Worm (Caenorhabditis elegans) whole organism, mixed stage, embryonic: ENCODE data around the gene ntl-3.
A peak's percentile ranks its signal among the peaks of the same experiment; 100 is the strongest.

Experiments
- M03D4.4 ChIP-seq: sonication (generic microtip); optimal IDR thresholded peaks from 2 replicates; lab custom pipeline; 2017; ENCODE audit warnings: mild to moderate bottlenecking, missing genetic modification characterization, missing compliant biosample characterization
- bed-3 ChIP-seq: fragments of 200-800 bp; sonication (Bioruptor generic); optimal IDR thresholded peaks from 3 replicates; lab custom pipeline; 2018; ENCODE audit warnings: mild to moderate bottlenecking, missing genetic modification characterization, moderate library complexity, missing compliant biosample characterization
- blmp-1 ChIP-seq: fragments of 150-350 bp; optimal IDR thresholded peaks from 2 replicates; lab custom pipeline; 2014; ENCODE audit warnings: missing biosample characterization, missing genetic modification characterization
- ceh-39 ChIP-seq: fragments of 150-350 bp; optimal IDR thresholded peaks from 2 replicates; lab custom pipeline; 2014; ENCODE audit warnings: missing biosample characterization, missing genetic modification characterization
- ceh-43 ChIP-seq: fragments of 200-800 bp; sonication (Bioruptor generic); optimal IDR thresholded peaks from 2 replicates; lab custom pipeline; 2018; ENCODE audit warnings: mild to moderate bottlenecking, missing genetic modification characterization, moderate library complexity, missing compliant biosample characterization
- ceh-83 ChIP-seq: fragments of 200-800 bp; sonication (Bioruptor generic); optimal IDR thresholded peaks from 2 replicates; lab custom pipeline; 2018; ENCODE audit warnings: mild to moderate bottlenecking, missing genetic modification characterization, missing compliant biosample characterization
- ces-1 ChIP-seq: fragments of 150-350 bp; optimal IDR thresholded peaks from 2 replicates; lab custom pipeline; 2014; ENCODE audit warnings: missing biosample characterization, missing genetic modification reagents, missing genetic modification characterization
- cnd-1 ChIP-seq: fragments of 200-800 bp; sonication (Bioruptor generic); optimal IDR thresholded peaks from 2 replicates; lab custom pipeline; 2018; ENCODE audit warnings: mild to moderate bottlenecking, missing genetic modification characterization, missing compliant biosample characterization
- drap-1 ChIP-seq: fragments of 200-800 bp; sonication (Bioruptor generic); optimal IDR thresholded peaks from 3 replicates; lab custom pipeline; 2018; ENCODE audit warnings: mild to moderate bottlenecking, missing genetic modification characterization, missing compliant biosample characterization
- elt-1 ChIP-seq: sonication (generic microtip); optimal IDR thresholded peaks from 2 replicates; lab custom pipeline; 2017; ENCODE audit warnings: missing genetic modification characterization, mild to moderate bottlenecking, missing compliant biosample characterization, antibody characterized with exemption, moderate library complexity, borderline replicate concordance; ENCODE audit not compliant: insufficient read depth
- elt-3 ChIP-seq: fragments of 150-350 bp; optimal IDR thresholded peaks from 2 replicates; lab custom pipeline; 2014; ENCODE audit warnings: missing biosample characterization, missing genetic modification characterization
- flh-1 ChIP-seq: fragments of 200-800 bp; sonication (Bioruptor generic); optimal IDR thresholded peaks from 2 replicates; lab custom pipeline; 2018; ENCODE audit warnings: mild to moderate bottlenecking, missing genetic modification characterization, moderate library complexity, missing compliant biosample characterization
- hlh-1 ChIP-seq: fragments of 150-350 bp; optimal IDR thresholded peaks from 2 replicates; lab custom pipeline; 2014; ENCODE audit warnings: missing biosample characterization, missing genetic modification reagents, missing genetic modification characterization
- lin-32 ChIP-seq: fragments of 200-800 bp; sonication (Bioruptor generic); optimal IDR thresholded peaks from 2 replicates; lab custom pipeline; 2018; ENCODE audit warnings: mild to moderate bottlenecking, missing genetic modification characterization, missing compliant biosample characterization
- lsy-2 ChIP-seq: fragments of 150-350 bp; optimal IDR thresholded peaks from 2 replicates; lab custom pipeline; 2014; ENCODE audit warnings: missing biosample characterization, missing genetic modification characterization
- mab-5 ChIP-seq: fragments of 150-350 bp; optimal IDR thresholded peaks from 2 replicates; lab custom pipeline; 2014; ENCODE audit warnings: missing biosample characterization, missing genetic modification characterization
- mep-1 ChIP-seq: fragments of 150-350 bp; optimal IDR thresholded peaks from 2 replicates; lab custom pipeline; 2017; ENCODE audit warnings: missing biosample characterization, missing genetic modification reagents, missing genetic modification characterization, inconsistent platforms
- mls-2 ChIP-seq: sonication (generic microtip); optimal IDR thresholded peaks from 2 replicates; lab custom pipeline; 2016; ENCODE audit warnings: mild to moderate bottlenecking, missing genetic modification characterization, moderate library complexity, missing compliant biosample characterization
- nhr-2 ChIP-seq: fragments of 150-350 bp; optimal IDR thresholded peaks from 2 replicates; lab custom pipeline; 2014; ENCODE audit warnings: missing biosample characterization, missing genetic modification characterization
- nhr-237 ChIP-seq: fragments of 150-350 bp; optimal IDR thresholded peaks from 2 replicates; lab custom pipeline; 2014; ENCODE audit warnings: missing biosample characterization, missing genetic modification characterization
- nhr-28 ChIP-seq: fragments of 150-350 bp; optimal IDR thresholded peaks from 2 replicates; lab custom pipeline; 2014; ENCODE audit warnings: missing biosample characterization, missing genetic modification characterization
- pha-4 ChIP-seq: fragments of 150-350 bp; optimal IDR thresholded peaks from 2 replicates; lab custom pipeline; 2018; ENCODE audit warnings: missing biosample characterization, missing genetic modification reagents, missing genetic modification characterization
- sem-2 ChIP-seq: fragments of 200-800 bp; sonication (Bioruptor generic); optimal IDR thresholded peaks from 2 replicates; lab custom pipeline; 2018; ENCODE audit warnings: mild to moderate bottlenecking, missing genetic modification characterization, missing compliant biosample characterization
- snpc-4 ChIP-seq: fragments of 150-350 bp; optimal IDR thresholded peaks from 2 replicates; lab custom pipeline; 2014; ENCODE audit warnings: missing biosample characterization, missing genetic modification characterization
- sptf-1 ChIP-seq: sonication (generic microtip); optimal IDR thresholded peaks from 2 replicates; lab custom pipeline; 2017; ENCODE audit warnings: mild to moderate bottlenecking, missing genetic modification characterization, moderate library complexity, missing compliant biosample characterization
- tbx-8 ChIP-seq: fragments of 200-800 bp; sonication (Bioruptor generic); optimal IDR thresholded peaks from 2 replicates; lab custom pipeline; 2018; ENCODE audit warnings: mild to moderate bottlenecking, missing genetic modification characterization, moderate library complexity, missing compliant biosample characterization
- unc-120 ChIP-seq: sonication (generic microtip); optimal IDR thresholded peaks from 2 replicates; lab custom pipeline; 2017; ENCODE audit warnings: missing genetic modification characterization, missing compliant biosample characterization; ENCODE audit not compliant: poor library complexity, severe bottlenecking
- unc-39 ChIP-seq: fragments of 150-350 bp; optimal IDR thresholded peaks from 2 replicates; lab custom pipeline; 2014; ENCODE audit warnings: missing biosample characterization, missing genetic modification characterization
- unc-62 ChIP-seq: fragments of 150-350 bp; optimal IDR thresholded peaks from 2 replicates; lab custom pipeline; 2014; ENCODE audit warnings: missing biosample characterization, missing genetic modification reagents, missing genetic modification characterization
- zip-8 ChIP-seq: fragments of 150-350 bp; optimal IDR thresholded peaks from 2 replicates; lab custom pipeline; 2014; ENCODE audit warnings: missing biosample characterization, missing genetic modification characterization
- ztf-11 ChIP-seq: fragments of 150-350 bp; optimal IDR thresholded peaks from 2 replicates; lab custom pipeline; 2014; ENCODE audit warnings: missing biosample characterization, missing genetic modification characterization

The ntl-3 gene

DNA sequence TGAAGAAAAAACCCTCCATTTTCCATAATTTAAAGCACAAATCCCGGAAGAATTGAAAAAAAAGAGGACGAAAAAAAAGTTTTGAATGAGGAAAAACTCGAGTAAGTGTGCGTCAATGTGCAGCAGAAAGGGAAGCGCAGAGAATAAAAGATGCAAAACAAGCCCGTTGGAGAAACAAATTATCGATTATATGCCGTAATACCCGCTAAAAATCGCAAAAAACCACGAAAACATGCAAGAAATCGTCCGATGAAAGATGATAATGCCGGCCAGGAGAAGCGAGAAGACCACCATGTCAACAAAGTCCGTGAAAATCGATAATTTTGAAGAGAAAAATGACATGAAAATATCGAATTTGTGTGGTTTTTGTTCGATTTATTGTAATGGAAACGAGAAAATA lies 749 bp upstream of the ntl-3 start:
- no peak for TF ChIP-seq unc-62
- TF ChIP-seq bed-3 (GFP tag; lab: Kevin White, UChicago), result no peak
- TF ChIP-seq ceh-39 (tag; lab: Kevin White, UChicago), result no peak
- TF ChIP-seq mls-2 (tag; lab: Kevin White, UChicago), result no peak
- TF ChIP-seq lin-32 (GFP tag; lab: Kevin White, UChicago), result no peak
- TF ChIP-seq ces-1 (GFP tag; lab: Kevin White, UChicago), result peak; percentile 26
- no peak for TF ChIP-seq nhr-2 (tag; lab: Kevin White, UChicago)
- TF ChIP-seq, all 35 proteins: peak for 1

DNA sequence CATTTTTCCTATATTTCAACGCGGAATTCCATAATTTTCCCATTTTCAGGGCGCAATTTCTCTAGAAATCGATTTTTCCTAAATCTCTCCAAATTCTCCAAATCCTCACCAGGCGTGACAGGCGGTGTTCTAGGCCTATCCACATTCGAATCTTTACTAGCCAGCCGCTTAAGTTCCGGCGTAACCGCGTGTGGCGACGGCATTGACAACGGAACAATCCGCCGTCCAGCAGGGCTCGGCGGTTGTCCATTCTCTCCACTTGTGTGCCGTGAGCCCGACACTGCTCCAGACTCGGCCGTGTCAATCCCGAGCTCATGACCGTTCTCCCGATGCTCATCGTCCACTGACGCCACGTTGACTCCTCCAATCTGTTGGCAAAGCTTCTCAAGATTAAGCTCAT lies 3.3 kb downstream of the ntl-3 start:
- TF ChIP-seq unc-39 (tag; lab: Kevin White, UChicago), result no peak

ce11 chrIII:11841728-11842127 lies 4.5 kb downstream of the ntl-3 start:
- TF ChIP-seq snpc-4 (tag; lab: Kevin White, UChicago), result no peak
- no peak for TF ChIP-seq M03D4.4 (tag; lab: Kevin White, UChicago)
- no peak for TF ChIP-seq unc-62
- TF ChIP-seq ztf-11, result no peak
- no peak for TF ChIP-seq unc-39 (tag; lab: Kevin White, UChicago)
- no peak for TF ChIP-seq elt-3 (tag; lab: Kevin White, UChicago)
- TF ChIP-seq blmp-1 (tag; lab: Kevin White, UChicago), result no peak
- TF ChIP-seq tbx-8, result no peak
- no peak for TF ChIP-seq sem-2 (GFP tag; lab: Kevin White, UChicago)
- no peak for TF ChIP-seq nhr-237 (tag; lab: Kevin White, UChicago)
- TF ChIP-seq ceh-83, result no peak
- no peak for TF ChIP-seq drap-1
- no peak for TF ChIP-seq ceh-39 (tag; lab: Kevin White, UChicago)
- no peak for TF ChIP-seq sptf-1 (tag; lab: Kevin White, UChicago)
- no peak for TF ChIP-seq flh-1 (GFP tag; lab: Kevin White, UChicago)
- no peak for TF ChIP-seq ces-1 (GFP tag; lab: Kevin White, UChicago)
- TF ChIP-seq lsy-2 (tag; lab: Kevin White, UChicago), result no peak
- TF ChIP-seq lin-32 (GFP tag; lab: Kevin White, UChicago), result no peak
- TF ChIP-seq mls-2 (tag; lab: Kevin White, UChicago), result no peak
- TF ChIP-seq hlh-1 (tag; lab: Kevin White, UChicago), result no peak

DNA sequence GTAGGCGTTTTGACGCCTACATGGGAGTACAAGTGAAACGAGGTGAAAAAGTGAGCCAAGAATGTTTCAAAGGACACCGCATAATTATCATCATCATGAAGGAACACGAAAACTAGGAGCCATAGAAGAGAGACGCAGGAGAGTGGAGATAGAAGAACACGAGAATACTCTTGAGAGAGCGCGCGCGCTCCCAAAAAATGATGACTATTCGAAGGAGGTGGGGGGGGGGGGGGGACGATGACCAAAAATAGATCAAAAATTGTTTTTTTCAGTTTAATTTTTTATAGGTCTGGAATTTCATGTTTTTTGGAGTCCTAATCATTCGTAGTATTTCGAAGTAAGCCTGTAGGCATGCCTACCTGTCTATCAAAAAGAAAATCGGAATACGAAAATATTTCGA lies 9.5 kb downstream of the ntl-3 start:
- TF ChIP-seq mep-1 (tag; lab: Kevin White, UChicago) (no peak), drap-1 (no peak), cnd-1 (tag; lab: Kevin White, UChicago) (no peak), mls-2 (tag; lab: Kevin White, UChicago) (no peak), nhr-2 (tag; lab: Kevin White, UChicago) (no peak), lsy-2 (tag; lab: Kevin White, UChicago) (no peak), elt-1 (tag; lab: Kevin White, UChicago) (no peak), hlh-1 (tag; lab: Kevin White, UChicago) (no peak), pha-4 (tag; lab: Kevin White, UChicago) (no peak), flh-1 (GFP tag; lab: Kevin White, UChicago) (no peak), ceh-43 (GFP tag; lab: Kevin White, UChicago) (no peak), snpc-4 (tag; lab: Kevin White, UChicago) (no peak), sptf-1 (tag; lab: Kevin White, UChicago) (no peak), unc-120 (tag; lab: Kevin White, UChicago) (no peak), nhr-28 (tag; lab: Kevin White, UChicago) (no peak), mab-5 (tag; lab: Kevin White, UChicago) (no peak), unc-39 (tag; lab: Kevin White, UChicago) (no peak)

DNA sequence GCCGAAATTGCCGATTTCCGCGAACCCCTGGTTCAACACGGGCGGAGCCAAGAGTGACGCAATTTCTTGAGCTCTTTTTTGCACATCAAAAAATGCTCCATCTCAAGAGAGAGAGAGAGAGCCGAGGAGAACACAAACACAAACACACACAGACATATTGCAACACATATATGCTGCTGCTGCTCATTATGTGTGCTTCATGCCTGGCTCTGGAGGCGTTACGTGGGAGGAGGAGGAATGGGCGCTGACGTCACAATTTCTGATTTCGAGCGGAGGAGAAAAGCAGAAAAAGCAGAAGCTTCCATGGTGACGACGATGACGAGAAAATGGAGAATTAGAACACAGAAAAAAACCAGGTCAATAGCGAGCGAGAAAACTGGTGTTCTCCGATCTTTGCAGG lies 10.2 kb downstream of the ntl-3 start:
- no peak for TF ChIP-seq ceh-83
- TF ChIP-seq zip-8 (tag; lab: Kevin White, UChicago), result peak; percentile 31
